Fruit fly (Drosophila melanogaster) ovary, adult (tissue): ENCODE results near the gene dmrt99B.

ENCODE experiments used
- CG17801 ChIP-seq: fragments of 200-800 bp; optimal IDR thresholded peaks from 2 replicates; lab custom pipeline; 2019; ENCODE audit warnings: missing biosample characterization, mild to moderate bottlenecking, missing genetic modification characterization, moderate library complexity; ENCODE audit not compliant: partially characterized antibody

Gene dmrt99B

DNA sequence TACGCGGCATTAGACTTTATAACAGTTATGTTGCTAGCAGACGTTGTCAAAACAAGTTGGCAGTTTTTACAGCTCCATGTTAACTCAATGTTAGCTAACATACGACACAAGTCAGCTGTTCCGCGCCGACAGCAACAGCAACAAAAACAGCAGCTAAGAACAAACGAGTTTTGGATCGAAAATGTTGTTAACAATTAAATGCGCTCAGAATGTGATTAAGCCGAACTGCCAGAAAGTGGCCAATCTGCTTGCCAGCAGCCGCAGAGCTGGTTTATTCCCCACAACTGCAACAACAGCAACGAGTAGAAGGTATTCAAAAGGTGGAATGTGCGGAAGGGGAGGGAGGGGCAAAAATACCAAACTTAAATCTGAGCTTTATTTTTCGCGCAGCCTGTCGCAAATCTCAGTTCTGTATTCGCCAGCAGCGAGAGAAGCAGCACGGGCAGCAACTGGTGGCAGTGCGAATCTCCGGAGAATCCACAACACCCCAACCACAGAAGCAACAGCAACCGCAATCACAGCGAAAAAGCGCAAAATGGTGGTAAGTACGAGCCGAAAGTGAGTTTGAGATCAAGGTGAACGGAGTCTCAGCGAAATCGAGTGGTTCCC lies 30.8 kb downstream of the dmrt99B start, which contains the start of gene Pcd:
TSS of gene Pcd (plus strand) at position 116 of the 609 bp plus-strand sequence.
- peak; percentile 44 for TF ChIP-seq CG17801

dm6 chr3R:29724745-29725144 lies 32.4 kb downstream of the dmrt99B start, which contains the start of the genes Naa40 and CG18731:
TSS of gene Naa40 (minus strand) at chr3R:29724950.
TSS of gene CG18731 (plus strand) at chr3R:29725027.
- TF ChIP-seq CG17801, result no peak

dm6 chr3R:29725577-29726240 lies 33.3 kb downstream of the dmrt99B start, which contains the start of gene Kul:
TSS of gene Kul (plus strand) at chr3R:29725830.
- TF ChIP-seq CG17801, result peak; percentile 5

DNA sequence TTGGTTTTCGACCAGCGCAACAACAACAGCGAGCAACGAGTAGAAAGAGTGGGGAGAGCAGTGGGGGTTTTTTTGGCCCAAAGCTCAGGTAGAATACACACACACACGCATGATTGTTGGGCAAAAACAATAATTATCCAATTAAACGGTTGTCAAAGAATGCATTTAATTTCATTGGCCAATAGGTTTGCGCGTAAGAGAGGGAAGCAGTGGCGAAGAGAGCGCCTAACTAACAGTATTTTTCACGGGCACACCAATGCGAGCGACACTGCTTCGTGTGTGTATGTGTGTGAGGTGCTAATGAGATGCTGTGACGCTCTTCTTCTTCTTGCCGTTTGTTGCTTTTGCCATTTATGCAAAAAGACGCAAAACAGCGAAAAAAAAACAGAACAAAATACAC lies 33.9 kb downstream of the dmrt99B start:
- TF ChIP-seq CG17801, result no peak

DNA sequence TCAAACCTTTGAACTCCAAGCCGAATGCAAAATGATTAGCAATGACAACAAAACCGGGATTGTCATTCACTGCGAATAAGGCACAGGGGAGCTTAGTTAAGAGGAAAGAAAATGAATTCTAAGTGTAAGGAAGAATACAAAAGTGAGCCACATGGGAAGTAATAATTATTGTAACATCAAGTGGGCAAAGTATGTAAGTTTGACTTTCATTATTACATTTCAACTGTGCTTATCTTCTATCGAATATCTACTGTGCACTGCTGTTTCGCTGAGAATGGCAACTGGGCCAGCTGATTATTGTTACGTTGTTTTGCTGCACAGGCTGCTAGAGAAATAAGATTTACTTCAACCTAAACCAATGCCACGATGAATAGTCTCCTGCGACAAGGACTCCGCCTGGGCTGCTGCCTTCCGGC lies 44.3 kb downstream of the dmrt99B start, which contains the start of the genes CG7601 and CIA30:
TSS of gene CG7601 (minus strand) at position 68 of the 416 bp plus-strand sequence.
TSS of gene CIA30 (plus strand) at position 288 of the 416 bp plus-strand sequence.
- TF ChIP-seq CG17801, result peak; percentile 97

- TF ChIP-seq CG17801, result peak; percentile 64
These were observed 45.5 kb downstream of the dmrt99B start, which contains the start of gene Gnpnat for dm6 chr3R:29737891-29738290. TSS of gene Gnpnat (plus strand) at chr3R:29738275.

DNA sequence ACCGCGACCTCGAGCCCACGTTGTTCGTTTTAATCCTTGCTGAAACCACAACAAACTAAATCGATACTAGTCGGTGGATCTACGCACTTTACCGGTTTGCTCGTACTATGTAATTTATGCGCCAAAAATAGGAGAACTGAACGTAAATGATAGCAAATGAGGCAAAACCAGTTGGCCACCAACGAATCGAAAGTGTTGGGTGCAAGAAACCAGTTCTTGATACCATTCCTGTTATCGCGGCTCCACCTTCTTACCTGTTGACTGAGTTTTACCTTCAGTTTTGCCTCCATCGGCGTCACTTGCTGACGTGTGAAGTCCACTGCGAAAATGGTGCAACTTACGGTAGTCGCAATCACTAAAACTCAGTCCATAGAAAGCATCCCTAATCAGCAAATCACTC lies 47.7 kb downstream of the dmrt99B start:
- no peak for TF ChIP-seq CG17801

dm6 chr3R:29745056-29745455 lies 52.7 kb downstream of the dmrt99B start, which contains the start of the genes Wdr24 and IntS11:
TSS of gene Wdr24 (minus strand) at chr3R:29745092.
TSS of gene IntS11 (plus strand) at chr3R:29745337.
- peak; percentile 89 for TF ChIP-seq CG17801
